Worm (Caenorhabditis elegans) whole organism, young adult: Measurements from ENCODE around the gene srh-80.
A peak's percentile ranks its signal among the peaks of the same experiment; 100 is the strongest.

ENCODE experiments used
- D2030.7 ChIP-seq: fragments of 200-800 bp; sonication (Bioruptor generic); IDR thresholded peaks from 2 replicates; pipeline ENCODE4 v1.3.6; 2022; ENCODE audit warnings: missing genetic modification reagents, missing genetic modification characterization, missing compliant biosample characterization
- F33H1.4 ChIP-seq: fragments of 200-800 bp; sonication (Bioruptor generic); IDR thresholded peaks from 2 replicates; pipeline ENCODE4 v1.3.6; 2022; ENCODE audit warnings: missing genetic modification reagents, missing genetic modification characterization, missing compliant biosample characterization
- F39B2.1 ChIP-seq: fragments of 200-800 bp; sonication (Bioruptor generic); IDR thresholded peaks from 2 replicates; pipeline ENCODE4 v1.3.6; 2022; ENCODE audit warnings: missing genetic modification reagents, missing genetic modification characterization, missing compliant biosample characterization
- F49E8.2 ChIP-seq: sonication (generic microtip); optimal IDR thresholded peaks from 3 replicates; lab custom pipeline; 2017; ENCODE audit warnings: missing genetic modification characterization, mild to moderate bottlenecking, missing compliant biosample characterization, antibody characterized with exemption, moderate library complexity; ENCODE audit not compliant: insufficient read depth
- F55B11.4 ChIP-seq: sonication (generic microtip); optimal IDR thresholded peaks from 2 replicates; lab custom pipeline; 2016; ENCODE audit warnings: missing compliant biosample characterization, missing genetic modification characterization, borderline replicate concordance; ENCODE audit not compliant: insufficient read depth
- K12H6.12 ChIP-seq: fragments of 200-800 bp; sonication (Bioruptor generic); optimal IDR thresholded peaks from 2 replicates; lab custom pipeline; 2018; ENCODE audit warnings: mild to moderate bottlenecking, missing genetic modification characterization, missing compliant biosample characterization
- Y53G8AR.9 ChIP-seq: fragments of 200-800 bp; sonication (Bioruptor generic); conservative IDR thresholded peaks from 2 replicates; pipeline ENCODE4 v1.3.6; 2022; ENCODE audit warnings: missing genetic modification reagents, missing genetic modification characterization, missing compliant biosample characterization
- ama-1 ChIP-seq, 3 experiments: fragments of 150-350 bp in 1 of 3; sonication (generic microtip) in 2 of 3; optimal IDR thresholded peaks; 2 replicates each; lab custom pipeline; 2014 to 2018; ENCODE audit warnings: missing biosample characterization in 2 of 3, missing genetic modification characterization in 2 of 3, missing genetic modification reagents in 2 of 3
- athp-1 ChIP-seq: sonication (generic microtip); optimal IDR thresholded peaks from 2 replicates; lab custom pipeline; 2017; ENCODE audit warnings: mild to moderate bottlenecking, missing genetic modification characterization, missing compliant biosample characterization
- attf-5 ChIP-seq: fragments of 200-800 bp; sonication (Bioruptor generic); optimal IDR thresholded peaks from 2 replicates; lab custom pipeline; 2018; ENCODE audit warnings: mild to moderate bottlenecking, missing genetic modification characterization, missing compliant biosample characterization
- attf-6 ChIP-seq: fragments of 200-800 bp; sonication (Bioruptor generic); IDR thresholded peaks from 2 replicates; pipeline ENCODE4 v1.3.6; 2022; ENCODE audit warnings: missing genetic modification reagents, missing genetic modification characterization, missing compliant biosample characterization
- cebp-1 ChIP-seq, 2 experiments: fragments of 200-800 bp in 1 of 2; sonication (Bioruptor generic) in 1 of 2; sonication (generic microtip) in 1 of 2; IDR thresholded peaks in 1 of 2; optimal IDR thresholded peaks in 1 of 2; 2 replicates each; pipeline versions ENCODE4 v1.3.6 to Lab custom; 2017 to 2022; ENCODE audit warnings: missing compliant biosample characterization in 2 of 2, missing genetic modification characterization in 2 of 2, mild to moderate bottlenecking in 1 of 2, missing genetic modification reagents in 1 of 2, moderate library complexity in 1 of 2
- ceh-100 ChIP-seq: fragments of 200-800 bp; sonication (Bioruptor generic); IDR thresholded peaks from 2 replicates; pipeline ENCODE4 v1.3.6; 2022; ENCODE audit warnings: missing genetic modification reagents, missing genetic modification characterization, missing compliant biosample characterization
- ceh-27 ChIP-seq: fragments of 200-800 bp; sonication (Bioruptor generic); optimal IDR thresholded peaks from 2 replicates; lab custom pipeline; 2018; ENCODE audit warnings: mild to moderate bottlenecking, missing genetic modification characterization, moderate library complexity, missing compliant biosample characterization
- ceh-79 ChIP-seq: sonication (generic microtip); optimal IDR thresholded peaks from 2 replicates; lab custom pipeline; 2017; ENCODE audit warnings: mild to moderate bottlenecking, missing genetic modification characterization, missing compliant biosample characterization
- ceh-91 ChIP-seq: fragments of 200-800 bp; sonication (Bioruptor generic); IDR thresholded peaks from 2 replicates; pipeline ENCODE4 v1.3.6; 2022; ENCODE audit warnings: missing genetic modification reagents, missing genetic modification characterization, missing compliant biosample characterization
- dox-1 ChIP-seq: fragments of 200-800 bp; sonication (Bioruptor generic); IDR thresholded peaks from 2 replicates; pipeline ENCODE4 v1.3.6; 2022; ENCODE audit warnings: missing genetic modification reagents, missing genetic modification characterization, missing compliant biosample characterization
- efl-1 ChIP-seq: fragments of 150-350 bp; optimal IDR thresholded peaks from 2 replicates; lab custom pipeline; 2014; ENCODE audit warnings: missing biosample characterization, missing genetic modification reagents, missing genetic modification characterization
- egl-18 ChIP-seq: fragments of 200-800 bp; sonication (Bioruptor generic); IDR thresholded peaks from 2 replicates; pipeline ENCODE4 v1.3.6; 2022; ENCODE audit warnings: missing genetic modification reagents, missing genetic modification characterization, missing compliant biosample characterization
- gei-17 ChIP-seq: fragments of 200-800 bp; sonication (Bioruptor generic); optimal IDR thresholded peaks from 2 replicates; lab custom pipeline; 2018; ENCODE audit warnings: mild to moderate bottlenecking, missing genetic modification characterization, missing compliant biosample characterization
- him-1 ChIP-seq: sonication (generic microtip); optimal IDR thresholded peaks from 2 replicates; lab custom pipeline; 2016; ENCODE audit warnings: missing genotype, missing genetic modification reagents, missing genetic modification characterization, missing compliant biosample characterization
- hlh-12 ChIP-seq: sonication (generic microtip); optimal IDR thresholded peaks from 2 replicates; lab custom pipeline; 2016; ENCODE audit warnings: missing genetic modification characterization, missing compliant biosample characterization
- lin-40 ChIP-seq: sonication (generic microtip); optimal IDR thresholded peaks from 2 replicates; lab custom pipeline; 2016; ENCODE audit warnings: missing genetic modification characterization, mild to moderate bottlenecking, missing compliant biosample characterization, missing genotype, missing genetic modification reagents
- lir-1 ChIP-seq: fragments of 200-800 bp; sonication (Bioruptor generic); conservative IDR thresholded peaks from 2 replicates; pipeline ENCODE4 v1.3.6; 2022; ENCODE audit warnings: missing genetic modification reagents, missing genetic modification characterization, missing compliant biosample characterization
- lsl-1 ChIP-seq: fragments of 200-800 bp; sonication (Bioruptor generic); optimal IDR thresholded peaks from 2 replicates; lab custom pipeline; 2018; ENCODE audit warnings: mild to moderate bottlenecking, missing genetic modification characterization, moderate library complexity, missing compliant biosample characterization
- lsy-27 ChIP-seq: sonication (generic microtip); optimal IDR thresholded peaks from 2 replicates; lab custom pipeline; 2017; ENCODE audit warnings: missing genetic modification characterization, mild to moderate bottlenecking, missing compliant biosample characterization, antibody characterized with exemption, missing genotype, borderline replicate concordance; ENCODE audit not compliant: insufficient read depth
- madf-6 ChIP-seq: fragments of 200-800 bp; sonication (Bioruptor generic); IDR thresholded peaks from 2 replicates; pipeline ENCODE4 v1.3.6; 2022; ENCODE audit warnings: missing genetic modification reagents, missing genetic modification characterization, missing compliant biosample characterization
- madf-8 ChIP-seq: fragments of 200-800 bp; sonication (Bioruptor generic); conservative IDR thresholded peaks from 2 replicates; pipeline ENCODE4 v1.3.6; 2022; ENCODE audit warnings: missing genetic modification reagents, missing genetic modification characterization, missing compliant biosample characterization
- nfya-2 ChIP-seq: fragments of 200-800 bp; sonication (Bioruptor generic); IDR thresholded peaks from 2 replicates; pipeline ENCODE4 v1.3.6; 2022; ENCODE audit warnings: missing genetic modification reagents, missing genetic modification characterization, missing compliant biosample characterization
- nfyb-1 ChIP-seq: fragments of 200-800 bp; sonication (Bioruptor generic); IDR thresholded peaks from 2 replicates; pipeline ENCODE4 v1.3.6; 2022; ENCODE audit warnings: missing genetic modification reagents, missing genetic modification characterization, missing compliant biosample characterization
- nhr-179 ChIP-seq: sonication (generic microtip); optimal IDR thresholded peaks from 2 replicates; lab custom pipeline; 2016; ENCODE audit warnings: mild to moderate bottlenecking, missing genetic modification characterization, missing compliant biosample characterization
- nhr-27 ChIP-seq: fragments of 200-800 bp; sonication (Bioruptor generic); optimal IDR thresholded peaks from 2 replicates; lab custom pipeline; 2018; ENCODE audit warnings: mild to moderate bottlenecking, missing genetic modification characterization, moderate library complexity, missing compliant biosample characterization
- nhr-90 ChIP-seq: sonication (generic microtip); optimal IDR thresholded peaks from 2 replicates; lab custom pipeline; 2016; ENCODE audit warnings: missing genotype, mild to moderate bottlenecking, missing genetic modification characterization, missing compliant biosample characterization
- pbrm-1 ChIP-seq: fragments of 200-800 bp; sonication (Bioruptor generic); IDR thresholded peaks from 2 replicates; pipeline ENCODE4 v1.3.6; 2022; ENCODE audit warnings: missing genetic modification reagents, missing genetic modification characterization, missing compliant biosample characterization
- repo-1 ChIP-seq: sonication (generic microtip); optimal IDR thresholded peaks from 2 replicates; lab custom pipeline; 2017; ENCODE audit warnings: mild to moderate bottlenecking, missing genetic modification characterization, missing compliant biosample characterization
- sea-2 ChIP-seq: fragments of 200-800 bp; sonication (Bioruptor generic); IDR thresholded peaks from 2 replicates; pipeline ENCODE4 v1.3.6; 2022; ENCODE audit warnings: missing genetic modification characterization, missing compliant biosample characterization
- snpc-1.3 ChIP-seq: sonication (generic microtip); optimal IDR thresholded peaks from 2 replicates; lab custom pipeline; 2017; ENCODE audit warnings: missing genetic modification characterization, mild to moderate bottlenecking, missing compliant biosample characterization, antibody characterized with exemption, moderate library complexity, missing genotype, missing genetic modification reagents; ENCODE audit not compliant: insufficient read depth
- snpc-3.4 ChIP-seq: sonication (generic microtip); optimal IDR thresholded peaks from 2 replicates; lab custom pipeline; 2017; ENCODE audit warnings: missing genetic modification characterization, mild to moderate bottlenecking, missing compliant biosample characterization, antibody characterized with exemption, moderate library complexity, missing genotype, missing genetic modification reagents
- tbp1 ChIP-seq: fragments of 200-800 bp; sonication (Bioruptor generic); optimal IDR thresholded peaks from 2 replicates; lab custom pipeline; 2018; ENCODE audit warnings: mild to moderate bottlenecking, missing genetic modification characterization, missing compliant biosample characterization
- unc-62 ChIP-seq: fragments of 150-350 bp; optimal IDR thresholded peaks from 2 replicates; lab custom pipeline; 2014; ENCODE audit warnings: missing biosample characterization, missing genetic modification reagents, missing genetic modification characterization
- ztf-22 ChIP-seq: fragments of 200-800 bp; sonication (Bioruptor generic); optimal IDR thresholded peaks from 2 replicates; lab custom pipeline; 2018; ENCODE audit warnings: mild to moderate bottlenecking, missing genetic modification characterization, moderate library complexity, missing compliant biosample characterization
- ztf-28 ChIP-seq: fragments of 200-800 bp; sonication (Bioruptor generic); IDR thresholded peaks from 2 replicates; pipeline ENCODE4 v1.3.6; 2022; ENCODE audit warnings: missing genetic modification reagents, missing genetic modification characterization, missing compliant biosample characterization
- ztf-3 ChIP-seq: fragments of 200-800 bp; sonication (Bioruptor generic); optimal IDR thresholded peaks from 2 replicates; lab custom pipeline; 2018; ENCODE audit warnings: mild to moderate bottlenecking, missing genetic modification characterization, missing compliant biosample characterization

srh-80 gene

DNA sequence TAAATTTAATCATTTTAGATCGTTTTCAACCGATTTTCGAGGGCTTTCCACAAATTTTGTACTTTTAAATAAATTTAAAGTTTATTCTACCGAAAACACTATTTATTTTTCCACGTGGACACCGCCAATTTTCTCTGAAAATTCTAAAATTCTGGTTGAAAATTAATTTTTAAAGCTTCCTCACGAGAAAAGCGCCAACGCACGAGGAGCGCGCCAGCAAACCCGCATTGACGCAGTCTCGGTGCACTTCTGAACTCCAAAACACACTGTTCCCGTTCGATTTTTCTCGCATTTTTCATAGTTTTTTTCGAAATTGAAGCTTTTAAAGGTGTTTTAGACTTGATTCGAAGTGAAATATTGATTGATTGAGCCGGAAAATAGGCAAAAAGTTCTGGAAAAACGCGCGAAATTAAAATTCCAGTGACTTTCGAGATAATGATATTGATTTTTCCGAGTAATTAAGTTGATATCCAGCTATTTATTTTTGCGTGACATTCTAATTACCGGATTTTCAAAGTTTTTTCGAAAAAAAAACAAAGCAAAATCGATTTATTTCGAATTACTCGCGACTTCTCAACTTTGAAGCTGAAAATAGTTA is 42.8 kb upstream of the srh-80 start, which contains the start of gene cul-3 (continued):
- TF ChIP-seq gei-17 (GFP tag; lab: Kevin White, UChicago) = no peak
- no peak for TF ChIP-seq K12H6.12 (tag; lab: Kevin White, UChicago)
- no peak for TF ChIP-seq Y53G8AR.9 (GFP tag; lab: Robert Waterston, UW)
- no peak for TF ChIP-seq ceh-27 (GFP tag; lab: Kevin White, UChicago)
- TF ChIP-seq ztf-22 = no peak
- no peak for TF ChIP-seq ceh-100 (GFP tag; lab: Robert Waterston, UW)
- TF ChIP-seq egl-18 = no peak
- no peak for TF ChIP-seq unc-62 (GFP tag; lab: Kevin White, UChicago)
- no peak for TF ChIP-seq nfyb-1 (GFP tag; lab: Robert Waterston, UW)
- TF ChIP-seq snpc-1.3 (tag; lab: Kevin White, UChicago) = no peak
- TF ChIP-seq cebp-1 (GFP tag; IDR thresholded peaks at IDR 0.05; lab: Robert Waterston, UW) = no peak
- peak; percentile 49 for TF ChIP-seq cebp-1 (tag; optimal IDR thresholded peaks at IDR 0.05; lab: Kevin White, UChicago)
- no peak for TF ChIP-seq attf-6
- TF ChIP-seq repo-1 (tag; lab: Kevin White, UChicago) = no peak
- TF ChIP-seq sea-2 (GFP tag; lab: Robert Waterston, UW) = no peak
- no peak for TF ChIP-seq ceh-91 (GFP tag; lab: Robert Waterston, UW)
- TF ChIP-seq dox-1 (GFP tag; lab: Robert Waterston, UW) = no peak
- no peak for TF ChIP-seq lsy-27
- no peak for TF ChIP-seq ztf-28 (GFP tag; lab: Robert Waterston, UW)
- no peak for TF ChIP-seq F55B11.4
- TF ChIP-seq nhr-27 (tag; lab: Kevin White, UChicago) = no peak
- TF ChIP-seq ama-1 (optimal IDR thresholded peaks at IDR 0.05; lab: Kevin White, UChicago) = no peak
- TF ChIP-seq ama-1 (GFP tag; optimal IDR thresholded peaks at IDR 0.05; lab: Kevin White, UChicago) = no peak
- no peak for TF ChIP-seq pbrm-1 (GFP tag; lab: Robert Waterston, UW)
- TF ChIP-seq ceh-79 (tag; lab: Kevin White, UChicago) = no peak
- TF ChIP-seq athp-1 (tag; lab: Kevin White, UChicago) = no peak
- TF ChIP-seq hlh-12 (tag; lab: Kevin White, UChicago) = no peak
- no peak for TF ChIP-seq lir-1 (GFP tag; lab: Robert Waterston, UW)
- TF ChIP-seq nfya-2 (GFP tag; lab: Robert Waterston, UW) = no peak
- no peak for TF ChIP-seq attf-5 (GFP tag; lab: Kevin White, UChicago)
- peak; percentile 16 for TF ChIP-seq F49E8.2 (tag; lab: Kevin White, UChicago)
- no peak; the same call in 1 of the 2 replicates for TF ChIP-seq madf-6 (GFP tag; lab: Robert Waterston, UW)
- peak; percentile 22 for TF ChIP-seq snpc-3.4 (tag; lab: Kevin White, UChicago)
- no peak for TF ChIP-seq ztf-3 (GFP tag; lab: Kevin White, UChicago)
- peak; percentile 77 for TF ChIP-seq lin-40 (tag; lab: Kevin White, UChicago)
- TF ChIP-seq nhr-90 = no peak
- peak; percentile 74 for TF ChIP-seq him-1 (tag; lab: Kevin White, UChicago)
- TF ChIP-seq F39B2.1 (GFP tag; lab: Robert Waterston, UW) = no peak

DNA sequence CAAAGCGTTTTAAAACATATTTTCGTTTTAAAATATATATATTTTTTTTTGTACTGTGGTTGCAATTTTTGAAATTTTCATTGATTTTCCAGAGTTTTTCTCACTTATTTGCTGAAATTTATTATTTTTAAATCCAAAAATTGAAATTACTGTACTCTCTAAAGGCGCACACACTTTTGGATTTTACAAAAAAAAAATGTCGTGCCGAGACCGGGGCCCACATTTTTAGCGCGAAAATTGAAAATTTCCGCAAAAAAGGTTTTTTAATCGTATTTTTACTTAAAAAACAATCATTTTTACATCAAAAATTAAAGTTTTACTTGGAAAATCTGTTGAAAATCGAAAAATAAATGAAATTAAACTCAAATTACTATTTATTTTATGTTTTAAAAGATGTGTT is 34.6 kb upstream of the srh-80 start:
- TF ChIP-seq madf-6 (GFP tag; lab: Robert Waterston, UW) (peak; percentile 60), ceh-91 (GFP tag; lab: Robert Waterston, UW) (peak; percentile 55; the same call in 1 of the 2 replicates), lsl-1 (GFP tag; lab: Kevin White, UChicago) (peak; percentile 65), F33H1.4 (GFP tag; lab: Robert Waterston, UW) (peak; percentile 73), D2030.7 (peak; percentile 34; the same call in 1 of the 2 replicates), tbp1 (no peak), nhr-179 (tag; lab: Kevin White, UChicago) (no peak), efl-1 (peak; percentile 21), madf-8 (GFP tag; lab: Robert Waterston, UW) (0 out of 2 replicates have a peak, but pooled peaks have one; percentile 31), nfya-2 (GFP tag; lab: Robert Waterston, UW) (no peak)
